Fruit fly (Drosophila melanogaster) S2 (cell line): Measurements from ENCODE around the gene CG43120.

Source experiments
- CG8478 ChIP-seq: fragments of >200 bp; optimal IDR thresholded peaks from 2 replicates; lab custom pipeline; 2018
- CTCF ChIP-seq, 2 experiments: fragments of >200 bp; optimal IDR thresholded peaks; 2 replicates each; lab custom pipeline; 2018

- TF ChIP-seq CTCF (optimal IDR thresholded peaks at IDR 0.05; lab: Kevin White, UChicago) (no peak), CG8478 (lab: Kevin White, UChicago) (no peak)
These were observed 29.2 kb downstream of the CG43120 start for dm6 chr3L:14410892-14411291.
